Fruit fly (Drosophila melanogaster) whole organism, embryonic: ENCODE data around the gene ebi.

Experiments used
- Aef1 ChIP-seq: fragments of 200-800 bp; sonication (Bioruptor generic); IDR thresholded peaks from 3 replicates; pipeline ENCODE4 v1.3.6; 2022; ENCODE audit warnings: missing biosample characterization, missing genetic modification characterization
- Asciz ChIP-seq: fragments of 200-800 bp; sonication (Bioruptor generic); optimal IDR thresholded peaks from 2 replicates; lab custom pipeline; 2017; ENCODE audit warnings: missing biosample characterization, mild to moderate bottlenecking, missing genetic modification characterization, missing genetic modification reagents
- CG10267 ChIP-seq: fragments of 200-800 bp; sonication (Bioruptor generic); optimal IDR thresholded peaks from 2 replicates; lab custom pipeline; 2018; ENCODE audit warnings: missing biosample characterization, mild to moderate bottlenecking, missing genetic modification characterization, moderate library complexity
- CG10274 ChIP-seq: fragments of 200-800 bp; sonication (Bioruptor generic); optimal IDR thresholded peaks from 3 replicates; lab custom pipeline; 2017; ENCODE audit warnings: missing biosample characterization, mild to moderate bottlenecking, missing genetic modification characterization
- CG11085 ChIP-seq: fragments of 200-800 bp; sonication (Bioruptor generic); IDR thresholded peaks from 2 replicates; pipeline ENCODE4 v1.3.6; 2022; ENCODE audit warnings: missing biosample characterization, missing genetic modification characterization
- CG12071 ChIP-seq: fragments of 200-800 bp; sonication (Bioruptor generic); optimal IDR thresholded peaks from 3 replicates; lab custom pipeline; 2018; ENCODE audit warnings: missing biosample characterization, mild to moderate bottlenecking, missing genetic modification characterization
- CG12391 ChIP-seq: fragments of 200-800 bp; sonication (Bioruptor generic); optimal IDR thresholded peaks from 3 replicates; lab custom pipeline; 2018; ENCODE audit warnings: missing biosample characterization, mild to moderate bottlenecking, missing genetic modification characterization, moderate library complexity
- CG12744 ChIP-seq: fragments of 200-800 bp; sonication (Bioruptor generic); optimal IDR thresholded peaks from 2 replicates; lab custom pipeline; 2016; ENCODE audit warnings: missing biosample characterization, missing genetic modification characterization
- CG13424 ChIP-seq: fragments of 200-800 bp; sonication (Bioruptor generic); optimal IDR thresholded peaks from 2 replicates; lab custom pipeline; 2019; ENCODE audit warnings: missing biosample characterization, mild to moderate bottlenecking, missing genetic modification characterization, moderate library complexity
- CG14710 ChIP-seq: fragments of 200-800 bp; sonication (Bioruptor generic); optimal IDR thresholded peaks from 3 replicates; lab custom pipeline; 2019; ENCODE audit warnings: missing biosample characterization, mild to moderate bottlenecking, missing genetic modification characterization, moderate library complexity
- CG17361 ChIP-seq: fragments of 200-800 bp; sonication (Bioruptor generic); IDR thresholded peaks from 3 replicates; pipeline ENCODE4 v1.3.6; 2022; ENCODE audit warnings: missing biosample characterization, missing genetic modification characterization
- CG1832 ChIP-seq: fragments of 200-800 bp; sonication (Bioruptor generic); optimal IDR thresholded peaks from 2 replicates; lab custom pipeline; 2017; ENCODE audit warnings: missing biosample characterization, mild to moderate bottlenecking, missing genetic modification characterization, inconsistent platforms
- CG18599 ChIP-seq: fragments of 200-800 bp; sonication (Bioruptor generic); optimal IDR thresholded peaks from 3 replicates; lab custom pipeline; 2017; ENCODE audit warnings: missing biosample characterization, missing genetic modification characterization, mild to moderate bottlenecking, moderate library complexity, missing genetic modification reagents
- CG30403 ChIP-seq: fragments of 200-800 bp; sonication (Bioruptor generic); optimal IDR thresholded peaks from 3 replicates; lab custom pipeline; 2016; ENCODE audit warnings: missing biosample characterization, missing genetic modification characterization
- CG3065 ChIP-seq: fragments of 200-800 bp; sonication (Bioruptor generic); optimal IDR thresholded peaks from 2 replicates; lab custom pipeline; 2016; ENCODE audit warnings: missing biosample characterization, missing genetic modification characterization
- CG32767 ChIP-seq: fragments of 200-800 bp; sonication (Bioruptor generic); IDR thresholded peaks from 2 replicates; pipeline ENCODE4 v1.3.6; 2022; ENCODE audit warnings: missing biosample characterization, missing genetic modification characterization
- CG3995 ChIP-seq: fragments of 200-800 bp; sonication (Bioruptor generic); optimal IDR thresholded peaks from 3 replicates; lab custom pipeline; 2016; ENCODE audit warnings: missing biosample characterization, missing genetic modification characterization
- CG9215 ChIP-seq: fragments of 200-800 bp; sonication (Bioruptor generic); IDR thresholded peaks from 2 replicates; pipeline ENCODE4 v1.3.6; 2022; ENCODE audit warnings: missing biosample characterization, missing genetic modification characterization
- CG9437 ChIP-seq: fragments of 200-800 bp; sonication (Bioruptor generic); optimal IDR thresholded peaks from 2 replicates; lab custom pipeline; 2018; ENCODE audit warnings: missing biosample characterization, mild to moderate bottlenecking, missing genetic modification characterization
- CG9817 ChIP-seq: fragments of 200-800 bp; sonication (Bioruptor generic); optimal IDR thresholded peaks from 2 replicates; lab custom pipeline; 2018; ENCODE audit warnings: missing biosample characterization, mild to moderate bottlenecking, missing genetic modification characterization, moderate library complexity
- CG9876 ChIP-seq: fragments of 200-800 bp; sonication (Bioruptor generic); optimal IDR thresholded peaks from 2 replicates; lab custom pipeline; 2016; ENCODE audit warnings: missing biosample characterization, missing genetic modification characterization
- CrebB ChIP-seq: fragments of 200-800 bp; sonication (Bioruptor generic); optimal IDR thresholded peaks from 3 replicates; lab custom pipeline; 2018; ENCODE audit warnings: missing biosample characterization, mild to moderate bottlenecking, missing genetic modification characterization
- Fer1 ChIP-seq: fragments of 200-800 bp; sonication (Bioruptor generic); optimal IDR thresholded peaks from 2 replicates; lab custom pipeline; 2017; ENCODE audit warnings: missing biosample characterization, mild to moderate bottlenecking, missing genetic modification characterization
- Hr78 ChIP-seq, 2 experiments: fragments of 200-800 bp in 1 of 2; fragments of >200 bp in 1 of 2; sonication (Bioruptor generic) in 1 of 2; optimal IDR thresholded peaks; 2 replicates each; lab custom pipeline; 2017 to 2019; ENCODE audit warnings: missing biosample characterization in 2 of 2, missing genetic modification characterization in 2 of 2, mild to moderate bottlenecking in 1 of 2, moderate library complexity in 1 of 2
- Med ChIP-seq: fragments of 200-800 bp; sonication (Bioruptor generic); peaks from one replicate; lab custom pipeline; 2016; ENCODE audit warnings: missing biosample characterization, missing genetic modification characterization, mild to moderate bottlenecking, inconsistent platforms, moderate library complexity
- Nf-YB ChIP-seq: fragments of 200-800 bp; sonication (Bioruptor generic); optimal IDR thresholded peaks from 3 replicates; lab custom pipeline; 2019; ENCODE audit warnings: missing biosample characterization, mild to moderate bottlenecking, missing genetic modification characterization, moderate library complexity
- Ravus ChIP-seq: fragments of 200-800 bp; sonication (Bioruptor generic); IDR thresholded peaks from 2 replicates; pipeline ENCODE4 v1.3.6; 2022; ENCODE audit warnings: missing biosample characterization, missing genetic modification characterization
- Stat92E ChIP-seq, 3 experiments: fragments of >200 bp in 2 of 3; fragments of 200-800 bp in 1 of 3; sonication (Bioruptor generic) in 1 of 3; optimal IDR thresholded peaks; 2 replicates each; lab custom pipeline; 2017 to 2019; ENCODE audit warnings: missing biosample characterization in 3 of 3, missing genetic modification characterization in 3 of 3, mild to moderate bottlenecking in 1 of 3, moderate library complexity in 1 of 3
- abd-A ChIP-seq: fragments of 200-800 bp; sonication (Bioruptor generic); optimal IDR thresholded peaks from 3 replicates; lab custom pipeline; 2019; ENCODE audit warnings: missing biosample characterization, mild to moderate bottlenecking, missing genetic modification characterization, moderate library complexity
- ato ChIP-seq: fragments of 200-800 bp; sonication (Bioruptor generic); IDR thresholded peaks from 2 replicates; pipeline ENCODE4 v1.3.6; 2022; ENCODE audit warnings: missing biosample characterization, missing genetic modification characterization; ENCODE audit not compliant: partially characterized antibody
- br ChIP-seq: fragments of >200 bp; optimal IDR thresholded peaks from 2 replicates; lab custom pipeline; 2017
- ci ChIP-seq: fragments of 200-800 bp; sonication (Bioruptor generic); IDR thresholded peaks from 3 replicates; pipeline ENCODE4 v1.3.6; 2022; ENCODE audit warnings: missing biosample characterization, missing genetic modification characterization
- corto ChIP-seq: fragments of 200-800 bp; sonication (Bioruptor generic); optimal IDR thresholded peaks from 2 replicates; lab custom pipeline; 2016; ENCODE audit warnings: missing biosample characterization, mild to moderate bottlenecking, missing genetic modification characterization, moderate library complexity
- da ChIP-seq: fragments of 200-800 bp; sonication (Bioruptor generic); optimal IDR thresholded peaks from 2 replicates; lab custom pipeline; 2016; ENCODE audit warnings: missing biosample characterization, missing genetic modification characterization
- dpn ChIP-seq, 2 experiments: fragments of 200-800 bp; sonication (Bioruptor generic); optimal IDR thresholded peaks; 3 replicates each; lab custom pipeline; 2016; ENCODE audit warnings: missing biosample characterization in 2 of 2, missing genetic modification characterization in 2 of 2
- ewg ChIP-seq: fragments of 200-800 bp; sonication (Bioruptor generic); optimal IDR thresholded peaks from 3 replicates; lab custom pipeline; 2017; ENCODE audit warnings: mild to moderate bottlenecking, missing biosample characterization, missing genetic modification reagents, missing genetic modification characterization
- fru ChIP-seq: fragments of >200 bp; optimal IDR thresholded peaks from 2 replicates; lab custom pipeline; 2017
- ind ChIP-seq: fragments of 200-800 bp; sonication (Bioruptor generic); optimal IDR thresholded peaks from 3 replicates; lab custom pipeline; 2016; ENCODE audit warnings: missing biosample characterization, missing genetic modification characterization
- luna ChIP-seq: fragments of 200-800 bp; sonication (Bioruptor generic); optimal IDR thresholded peaks from 2 replicates; lab custom pipeline; 2016; ENCODE audit warnings: missing biosample characterization, missing genetic modification characterization
- nom ChIP-seq: fragments of 200-800 bp; sonication (Bioruptor generic); optimal IDR thresholded peaks from 2 replicates; lab custom pipeline; 2017; ENCODE audit warnings: missing biosample characterization, missing genetic modification characterization, mild to moderate bottlenecking, moderate library complexity, missing genetic modification reagents
- p53 ChIP-seq: fragments of 200-800 bp; sonication (Bioruptor generic); optimal IDR thresholded peaks from 2 replicates; lab custom pipeline; 2016; ENCODE audit warnings: missing biosample characterization, missing genetic modification characterization
- pum ChIP-seq: fragments of 200-800 bp; sonication (Bioruptor generic); optimal IDR thresholded peaks from 2 replicates; lab custom pipeline; 2016; ENCODE audit warnings: missing biosample characterization, missing genetic modification characterization
- run ChIP-seq: fragments of 200-800 bp; sonication (Bioruptor generic); optimal IDR thresholded peaks from 3 replicates; lab custom pipeline; 2018; ENCODE audit warnings: missing biosample characterization, mild to moderate bottlenecking, missing genetic modification characterization
- sens ChIP-seq: fragments of 200-800 bp; sonication (Bioruptor generic); peaks from one replicate; lab custom pipeline; 2016; ENCODE audit warnings: missing biosample characterization, missing genetic modification characterization
- shn ChIP-seq: fragments of 200-800 bp; sonication (Bioruptor generic); optimal IDR thresholded peaks from 3 replicates; lab custom pipeline; 2016; ENCODE audit warnings: missing biosample characterization, missing genetic modification characterization
- sr ChIP-seq: fragments of 200-800 bp; sonication (Bioruptor generic); IDR thresholded peaks from 3 replicates; pipeline ENCODE4 v1.3.6; 2022; ENCODE audit warnings: missing biosample characterization, missing genetic modification characterization
- tap ChIP-seq: fragments of 200-800 bp; optimal IDR thresholded peaks from 3 replicates; lab custom pipeline; 2019; ENCODE audit warnings: missing biosample characterization, mild to moderate bottlenecking, missing genetic modification characterization, moderate library complexity
- unc-4 ChIP-seq: fragments of 200-800 bp; sonication (Bioruptor generic); IDR thresholded peaks from 2 replicates; pipeline ENCODE4 v1.3.6; 2022; ENCODE audit warnings: missing biosample characterization, missing genetic modification characterization; ENCODE audit not compliant: partially characterized antibody
- vnd ChIP-seq: fragments of 200-800 bp; sonication (Bioruptor generic); IDR thresholded peaks from 3 replicates; pipeline ENCODE4 v1.3.6; 2022; ENCODE audit warnings: missing biosample characterization, missing genetic modification characterization; ENCODE audit not compliant: partially characterized antibody

ebi gene

DNA sequence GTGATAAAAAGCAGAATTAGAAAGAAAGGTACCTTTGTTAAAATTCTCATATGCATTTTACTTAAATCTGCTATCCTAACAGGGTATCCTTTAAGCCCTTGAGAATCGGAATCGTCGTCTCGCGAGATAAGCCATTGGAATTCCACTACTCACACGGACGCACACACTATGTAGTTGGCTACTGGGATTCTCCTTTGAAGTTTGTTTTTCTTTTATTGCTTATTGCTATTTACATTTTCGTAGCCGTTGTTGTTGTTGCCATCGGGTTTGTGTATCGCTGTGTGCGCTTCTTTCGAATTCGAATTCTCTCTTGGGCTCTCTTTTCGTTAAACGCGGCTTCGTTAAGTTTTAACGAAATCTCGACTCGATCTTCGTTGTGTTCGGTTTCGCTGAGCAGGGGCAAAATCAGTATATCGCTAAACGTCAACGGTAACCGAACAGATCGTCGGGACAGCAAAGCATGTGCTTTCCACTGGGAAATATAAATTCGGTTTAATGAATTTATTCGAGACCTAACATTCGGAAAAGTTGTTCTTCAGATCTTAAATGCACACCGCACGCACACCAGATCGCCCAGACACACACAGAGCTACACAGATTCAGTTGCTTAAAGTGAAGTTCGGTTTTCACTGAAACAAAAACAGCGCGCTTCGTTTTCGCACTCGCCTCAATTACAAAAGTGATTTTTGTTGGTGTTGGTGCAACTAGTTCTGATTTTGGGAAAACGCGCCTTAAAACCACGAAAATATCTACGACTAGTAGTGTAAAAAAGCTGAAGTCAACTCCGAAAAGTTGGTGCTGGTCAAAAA, 16.2 kb downstream of the ebi start, which contains the start of gene ex (continued):
- no peak for TF ChIP-seq CG1832 (GFP tag; lab: Kevin White, UChicago)
- no peak for TF ChIP-seq CG17361 (GFP tag; lab: Robert Waterston, UW)
- TF ChIP-seq CG3995 (GFP tag; lab: Kevin White, UChicago) = no peak
- peak; percentile 48 for TF ChIP-seq corto (GFP tag; lab: Kevin White, UChicago)
- TF ChIP-seq CG14710 = peak; percentile 48
- no peak for TF ChIP-seq CG9876 (GFP tag; lab: Kevin White, UChicago)
- TF ChIP-seq fru (lab: Kevin White, UChicago) = no peak
- 0 out of 3 replicates have a peak, but pooled peaks have one; percentile 33 for TF ChIP-seq Aef1 (GFP tag; lab: Robert Waterston, UW)
- peak; percentile 60 for TF ChIP-seq abd-A (tag; lab: Kevin White, UChicago)
- peak; percentile 30 for TF ChIP-seq luna (GFP tag; lab: Kevin White, UChicago)
- TF ChIP-seq CG3065 (GFP tag; lab: Kevin White, UChicago) = no peak
- peak; percentile 11 for TF ChIP-seq CG12391 (tag; lab: Kevin White, UChicago)
- peak; percentile 50 for TF ChIP-seq shn (GFP tag; lab: Kevin White, UChicago)
- 0 out of 3 replicates have a peak, but pooled peaks have one; percentile 21 for TF ChIP-seq sr (GFP tag; lab: Robert Waterston, UW)
- peak; percentile 90 for TF ChIP-seq CrebB (tag; lab: Kevin White, UChicago)
- TF ChIP-seq CG10267 (tag; lab: Kevin White, UChicago) = no peak
- TF ChIP-seq da (GFP tag; lab: Kevin White, UChicago) = no peak
- no peak for TF ChIP-seq br (lab: Kevin White, UChicago)
- peak; percentile 43 for TF ChIP-seq Nf-YB (GFP tag; lab: Kevin White, UChicago)
- TF ChIP-seq Fer1 (GFP tag; lab: Kevin White, UChicago) = peak; percentile 82
- peak; percentile 48; the same call in 1 of the 2 replicates for TF ChIP-seq ato (GFP tag; lab: Robert Waterston, UW)
- TF ChIP-seq CG12071 (GFP tag; lab: Kevin White, UChicago) = peak; percentile 87
- TF ChIP-seq CG9437 (GFP tag; lab: Kevin White, UChicago) = no peak
- peak; percentile 34 for TF ChIP-seq p53
- peak; percentile 26 for TF ChIP-seq run (tag; lab: Kevin White, UChicago)
- no peak for TF ChIP-seq CG10274 (GFP tag; lab: Kevin White, UChicago)
- TF ChIP-seq tap (tag; lab: Kevin White, UChicago) = peak; percentile 66
- TF ChIP-seq ci (GFP tag; lab: Robert Waterston, UW) = peak; percentile 88
- TF ChIP-seq ewg (GFP tag; lab: Kevin White, UChicago) = peak; percentile 37
- peak; percentile 13 for TF ChIP-seq CG9817 (tag; lab: Kevin White, UChicago)
- peak; percentile 68 for TF ChIP-seq CG18599 (GFP tag; lab: Kevin White, UChicago)
- peak; percentile 91 for TF ChIP-seq Med (GFP tag; lab: Kevin White, UChicago)
- no peak for TF ChIP-seq Ravus
- no peak for TF ChIP-seq CG30403
- TF ChIP-seq nom (GFP tag; lab: Kevin White, UChicago) = peak; percentile 84
- TF ChIP-seq pum = no peak
- TF ChIP-seq Hr78 (GFP tag; optimal IDR thresholded peaks at IDR 0.05; lab: Kevin White, UChicago) = no peak
- no peak for TF ChIP-seq CG9215 (GFP tag; lab: Robert Waterston, UW)
- TF ChIP-seq Asciz (GFP tag; lab: Kevin White, UChicago) = peak; percentile 89
- no peak for TF ChIP-seq unc-4
- peak in 1 of 3 experiments; percentile 10 for TF ChIP-seq Stat92E (GFP tag; optimal IDR thresholded peaks at IDR 0.05; lab: Kevin White, UChicago)
- no peak for TF ChIP-seq CG12744 (GFP tag; lab: Kevin White, UChicago)
- TF ChIP-seq CG13424 (tag; lab: Kevin White, UChicago) = peak; percentile 65
- no peak for TF ChIP-seq vnd (GFP tag; lab: Robert Waterston, UW)
- TF ChIP-seq sens (GFP tag; lab: Kevin White, UChicago) = peak; percentile 92
- no peak for TF ChIP-seq ind
- no peak for TF ChIP-seq CG11085 (GFP tag; lab: Robert Waterston, UW)
- TF ChIP-seq dpn (GFP tag; optimal IDR thresholded peaks at IDR 0.05; lab: Kevin White, UChicago) = peak in 1 of 2 experiments; percentile 4
- TF ChIP-seq CG32767 = peak; percentile 45; the same call in 1 of the 2 replicates
